Worm (Caenorhabditis elegans): ENCODE data around the gene F19G12.11.
A peak's percentile ranks its signal among the peaks of the same experiment; 100 is the strongest.

F19G12.11 gene

DNA sequence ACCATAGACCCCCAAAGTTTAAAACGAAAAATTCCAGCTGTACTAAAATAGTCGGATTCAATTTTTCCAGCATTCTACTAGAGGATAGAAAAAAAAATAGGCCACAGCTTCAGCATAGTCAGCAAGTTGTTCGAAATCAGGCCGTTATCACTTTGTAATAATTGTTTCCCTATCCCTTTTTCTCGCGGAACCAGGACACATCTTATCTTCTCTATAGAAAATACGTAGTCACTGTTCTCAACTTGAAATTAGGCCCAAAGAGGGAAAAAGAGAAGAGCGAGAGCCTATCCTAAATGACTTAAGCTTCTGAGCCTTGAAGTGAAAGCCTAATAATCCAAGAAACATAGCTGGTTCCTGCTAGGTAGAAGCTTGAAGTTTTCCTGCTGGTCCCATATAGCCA, 19.4 kb upstream of the F19G12.11 start:
- TF ChIP-seq nhr-47 (tag; optimal IDR thresholded peaks at IDR 0.05) (peak; percentile 31), fkh-8 (tag; optimal IDR thresholded peaks at IDR 0.05) (no peak), ztf-11 (tag; optimal IDR thresholded peaks at IDR 0.05) (no peak), lin-39 (tag; optimal IDR thresholded peaks at IDR 0.05) (no peak), nhr-19 (GFP tag; conservative IDR thresholded peaks at IDR 0.05) (peak; percentile 33; the same call in 1 of the 2 replicates), dsc-1 (tag; optimal IDR thresholded peaks at IDR 0.05) (no peak), nhr-237 (tag; optimal IDR thresholded peaks at IDR 0.05) (no peak), hpl-2 (GFP tag; optimal IDR thresholded peaks at IDR 0.05) (no peak), ztf-4 (tag; optimal IDR thresholded peaks at IDR 0.05) (peak; percentile 25), irx-1 (tag; optimal IDR thresholded peaks at IDR 0.05) (peak; percentile 14), egl-27 (tag; optimal IDR thresholded peaks at IDR 0.05) (no peak), egl-13 (tag; optimal IDR thresholded peaks at IDR 0.05) (no peak), tlp-1 (tag; optimal IDR thresholded peaks at IDR 0.05) (no peak), ceh-8 (GFP tag; optimal IDR thresholded peaks at IDR 0.05) (no peak), fkh-4 (tag; optimal IDR thresholded peaks at IDR 0.05; ENCODE audit: borderline replicate concordance) (no peak), lsy-2 (tag; optimal IDR thresholded peaks at IDR 0.05) (no peak), pax-3 (tag; optimal IDR thresholded peaks at IDR 0.05) (no peak), lin-15B (tag; optimal IDR thresholded peaks at IDR 0.05) (no peak), nhr-76 (tag; optimal IDR thresholded peaks at IDR 0.05) (no peak), Y116A8C.19 (tag; optimal IDR thresholded peaks at IDR 0.05; ENCODE audit: borderline replicate concordance) (no peak), aly-2 (tag; optimal IDR thresholded peaks at IDR 0.05) (no peak), lir-3 (tag; optimal IDR thresholded peaks at IDR 0.05; ENCODE audit: poor library complexity) (no peak), dpl-1 (GFP tag; optimal IDR thresholded peaks at IDR 0.05) (no peak), ces-1 (GFP tag; optimal IDR thresholded peaks at IDR 0.05) (no peak), nhr-28 (tag; optimal IDR thresholded peaks at IDR 0.05) (no peak), unc-30 (tag; optimal IDR thresholded peaks at IDR 0.05) (no peak), unc-130 (tag; optimal IDR thresholded peaks at IDR 0.05) (no peak), C04F5.9 (tag; optimal IDR thresholded peaks at IDR 0.05) (no peak), nhr-11 (tag; optimal IDR thresholded peaks at IDR 0.05) (no peak), ceh-90 (tag; optimal IDR thresholded peaks at IDR 0.05) (no peak), ama-1 (optimal IDR thresholded peaks at IDR 0.05) (peak; percentile 26), elt-3 (tag; optimal IDR thresholded peaks at IDR 0.05) (no peak), nhr-71 (tag; optimal IDR thresholded peaks at IDR 0.05) (peak; percentile 34), nhr-90 (tag; optimal IDR thresholded peaks at IDR 0.05; ENCODE audit: poor library complexity) (peak; percentile 9), lin-35 (GFP tag; optimal IDR thresholded peaks at IDR 0.05) (no peak), ceh-88 (GFP tag; IDR thresholded peaks at IDR 0.05) (no peak), snu-23 (GFP tag; optimal IDR thresholded peaks at IDR 0.05) (peak; percentile 12), hlh-17 (GFP tag; optimal IDR thresholded peaks at IDR 0.05; ENCODE audit: borderline replicate concordance) (no peak), unc-86 (tag; optimal IDR thresholded peaks at IDR 0.05) (no peak), elt-2 (tag; optimal IDR thresholded peaks at IDR 0.05) (no peak), nhr-12 (tag; optimal IDR thresholded peaks at IDR 0.05) (no peak), sup-37 (GFP tag; optimal IDR thresholded peaks at IDR 0.05) (no peak), nhr-84 (tag; optimal IDR thresholded peaks at IDR 0.05) (no peak), hlh-4 (tag; optimal IDR thresholded peaks at IDR 0.05) (no peak), lin-13 (GFP tag; optimal IDR thresholded peaks at IDR 0.05) (no peak), xbp-1 (tag; optimal IDR thresholded peaks at IDR 0.05) (no peak), rnt-1 (tag; optimal IDR thresholded peaks at IDR 0.05) (no peak), lin-14 (GFP tag; optimal IDR thresholded peaks at IDR 0.05) (no peak), swsn-7 (tag; optimal IDR thresholded peaks at IDR 0.05) (no peak), F16B12.6 (tag; optimal IDR thresholded peaks at IDR 0.05) (no peak), tbx-2 (tag; optimal IDR thresholded peaks at IDR 0.05) (peak; percentile 16), zip-4 (GFP tag; optimal IDR thresholded peaks at IDR 0.05) (no peak), fkh-10 (GFP tag; optimal IDR thresholded peaks at IDR 0.05) (no peak), aha-1 (tag; optimal IDR thresholded peaks at IDR 0.05) (no peak)
